Fruit fly (Drosophila melanogaster) whole organism, prepupa: Measurements from ENCODE around the gene Muc4B.

Source experiments
- Blimp-1 ChIP-seq: fragments of 200-800 bp; sonication (Bioruptor generic); optimal IDR thresholded peaks from 3 replicates; lab custom pipeline; 2017; ENCODE audit warnings: missing biosample characterization, missing genetic modification characterization, mild to moderate bottlenecking, moderate library complexity, missing genetic modification reagents
- CG7368 ChIP-seq: fragments of 200-800 bp; sonication (Bioruptor generic); optimal IDR thresholded peaks from 3 replicates; lab custom pipeline; 2016; ENCODE audit warnings: missing biosample characterization, missing genetic modification characterization
- Eip75B ChIP-seq: fragments of 200-800 bp; sonication (Bioruptor generic); optimal IDR thresholded peaks from 3 replicates; lab custom pipeline; 2016; ENCODE audit warnings: missing biosample characterization, missing genetic modification characterization
- Gug ChIP-seq: fragments of 200-800 bp; sonication (Bioruptor generic); IDR thresholded peaks from 2 replicates; pipeline ENCODE4 v1.3.6; 2022; ENCODE audit warnings: missing biosample characterization, missing genetic modification characterization
- Hr39 ChIP-seq: fragments of 200-800 bp; sonication (Bioruptor generic); optimal IDR thresholded peaks from 2 replicates; lab custom pipeline; 2016; ENCODE audit warnings: missing biosample characterization, missing genetic modification characterization
- OdsH ChIP-seq: fragments of 200-800 bp; sonication (Bioruptor generic); optimal IDR thresholded peaks from 3 replicates; lab custom pipeline; 2016; ENCODE audit warnings: missing biosample characterization, missing genetic modification characterization
- Sox102F ChIP-seq: fragments of 200-800 bp; sonication (Bioruptor generic); optimal IDR thresholded peaks from 2 replicates; lab custom pipeline; 2016; ENCODE audit warnings: missing biosample characterization, mild to moderate bottlenecking, missing genetic modification characterization
- salr ChIP-seq, 2 experiments: fragments of 200-800 bp; sonication (Bioruptor generic); optimal IDR thresholded peaks; 3 replicates each; lab custom pipeline; 2016 to 2018; ENCODE audit warnings: missing biosample characterization in 2 of 2, missing genetic modification characterization in 2 of 2, mild to moderate bottlenecking in 1 of 2

dm6 chrX:4264319-4264718, 18.4 kb upstream of the Muc4B start:
- no peak for TF ChIP-seq Sox102F (GFP tag; lab: Kevin White, UChicago)
- no peak for TF ChIP-seq Hr39
- TF ChIP-seq Gug (GFP tag; lab: Robert Waterston, UW): peak; percentile 58; the same call in 1 of the 2 replicates
- peak; percentile 9 for TF ChIP-seq Eip75B (GFP tag; lab: Kevin White, UChicago)
- no peak for TF ChIP-seq CG7368
- peak in 1 of 2 experiments; percentile 10 for TF ChIP-seq salr (GFP tag; optimal IDR thresholded peaks at IDR 0.05; lab: Kevin White, UChicago)
- TF ChIP-seq OdsH: peak; percentile 49
- TF ChIP-seq Blimp-1 (GFP tag; lab: Kevin White, UChicago): no peak
